Worm (Caenorhabditis elegans) whole organism, L4 larva: ENCODE data around the gene srw-68.

Source experiments
- Y105C5A.15 ChIP-seq: fragments of 200-800 bp; sonication (Bioruptor generic); IDR thresholded peaks from 2 replicates; pipeline ENCODE4 v1.3.6; 2022; ENCODE audit warnings: missing genetic modification characterization, missing compliant biosample characterization
- ces-1 ChIP-seq: fragments of 150-350 bp; sonication (generic microtip); optimal IDR thresholded peaks from 4 replicates; lab custom pipeline; 2014; ENCODE audit warnings: missing biosample characterization, missing genetic modification reagents, missing genetic modification characterization
- dmd-8 ChIP-seq: fragments of 200-800 bp; sonication (Bioruptor generic); IDR thresholded peaks from 2 replicates; pipeline ENCODE4 v1.3.6; 2022; ENCODE audit warnings: missing genetic modification characterization, missing compliant biosample characterization
- fos-1 ChIP-seq: fragments of 150-350 bp; optimal IDR thresholded peaks from 2 replicates; lab custom pipeline; 2014; ENCODE audit warnings: missing biosample characterization, missing genetic modification characterization
- lin-13 ChIP-seq: fragments of 150-350 bp; optimal IDR thresholded peaks from 2 replicates; lab custom pipeline; 2014; ENCODE audit warnings: missing biosample characterization, missing genetic modification reagents, missing genetic modification characterization
- lin-15B ChIP-seq: fragments of 150-350 bp; sonication (generic microtip); optimal IDR thresholded peaks from 3 replicates; lab custom pipeline; 2014; ENCODE audit warnings: missing biosample characterization, missing genetic modification characterization
- lin-39 ChIP-seq: fragments of 150-350 bp; optimal IDR thresholded peaks from 2 replicates; lab custom pipeline; 2014; ENCODE audit warnings: missing biosample characterization, missing genetic modification reagents, missing genetic modification characterization
- mep-1 ChIP-seq: fragments of 150-350 bp; sonication (generic microtip); optimal IDR thresholded peaks from 3 replicates; lab custom pipeline; 2014; ENCODE audit warnings: missing biosample characterization, missing genetic modification characterization
- skn-1 ChIP-seq: fragments of 150-350 bp; optimal IDR thresholded peaks from 2 replicates; lab custom pipeline; 2014; ENCODE audit warnings: missing biosample characterization, missing genetic modification characterization
- tag-97 ChIP-seq: fragments of 200-800 bp; sonication (Bioruptor generic); IDR thresholded peaks from 2 replicates; pipeline ENCODE4 v1.3.6; 2022; ENCODE audit warnings: missing genetic modification characterization, missing compliant biosample characterization
- unc-62 ChIP-seq, 3 experiments: fragments of 150-350 bp in 1 of 3; sonication (generic microtip); optimal IDR thresholded peaks in 2 of 3; peaks in 1 of 3; 1 replicate in 1 of 3; 2 replicates in 2 of 3; lab custom pipeline; 2014 to 2017; ENCODE audit warnings: missing biosample characterization in 3 of 3, missing genetic modification characterization in 3 of 3, missing genetic modification reagents in 3 of 3, missing genotype in 1 of 3

ce11 chrV:7400095-7400494, 26.4 kb downstream of the srw-68 start, which contains the start of gene cnc-9:
- TF ChIP-seq lin-39 (tag; lab: Kevin White, UChicago) = no peak
- TF ChIP-seq lin-13 = no peak
- TF ChIP-seq unc-62 (GFP tag; optimal IDR thresholded peaks at IDR 0.05 in 1 of 2; lab: Kevin White, UChicago) = no peak
- TF ChIP-seq unc-62 (tag; optimal IDR thresholded peaks at IDR 0.05; lab: Kevin White, UChicago) = no peak
- no peak for TF ChIP-seq mep-1 (tag; lab: Kevin White, UChicago)
- TF ChIP-seq tag-97 (GFP tag; lab: Robert Waterston, UW) = no peak
- TF ChIP-seq fos-1 (tag; lab: Kevin White, UChicago) = no peak
- no peak for TF ChIP-seq ces-1
- no peak for TF ChIP-seq lin-15B (tag; lab: Kevin White, UChicago)
- TF ChIP-seq skn-1 (tag; lab: Kevin White, UChicago) = no peak
- no peak for TF ChIP-seq dmd-8 (GFP tag; lab: Robert Waterston, UW)
- TF ChIP-seq Y105C5A.15 (GFP tag; lab: Robert Waterston, UW) = no peak
